Worm (Caenorhabditis elegans): ENCODE measurements around the gene sdz-35.
"Not testable (repeated sequence)": the region's sequence is repeated elsewhere in the genome, so short reads cannot be mapped to it uniquely, and the experiment has no call there.

The sdz-35 gene

DNA sequence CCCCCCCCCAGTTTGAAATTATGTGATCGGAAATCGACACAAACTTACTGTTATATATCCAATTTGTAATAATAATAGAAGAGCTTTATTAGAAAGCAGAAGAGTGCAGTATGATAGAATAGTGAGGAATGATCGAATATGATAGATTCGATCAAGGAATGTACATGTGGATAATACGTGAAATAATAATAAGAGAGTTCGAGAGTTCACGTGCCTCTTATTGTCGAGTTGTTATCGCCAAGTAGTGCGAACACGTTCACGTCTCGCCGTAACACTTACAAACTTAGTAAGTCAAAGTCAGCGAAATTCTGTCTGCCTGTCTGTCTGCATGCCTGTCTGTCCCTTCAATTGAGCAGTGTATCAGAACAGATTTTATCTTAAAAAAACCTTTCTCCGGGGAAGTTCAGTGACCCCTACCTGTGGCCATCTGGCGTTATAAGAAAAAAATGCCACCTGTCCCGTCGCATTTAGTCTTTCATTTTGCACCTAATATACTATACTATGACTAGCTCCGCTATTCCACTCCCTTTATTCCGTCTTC, 25.2 kb downstream of the sdz-35 start, which contains the start of the genes Y27F2A.6 and Y27F2A.8:
Y27F2A.6 (minus strand) TSS at position 101 of the 541 bp plus-strand sequence.
Y27F2A.8 (plus strand) TSS at position 491 of the 541 bp plus-strand sequence.
- TF ChIP-seq hlh-17 (GFP tag; optimal IDR thresholded peaks at IDR 0.05; ENCODE audit: borderline replicate concordance); ztf-4 (tag; optimal IDR thresholded peaks at IDR 0.05); nhr-237 (tag; optimal IDR thresholded peaks at IDR 0.05): not testable (repeated sequence)

DNA sequence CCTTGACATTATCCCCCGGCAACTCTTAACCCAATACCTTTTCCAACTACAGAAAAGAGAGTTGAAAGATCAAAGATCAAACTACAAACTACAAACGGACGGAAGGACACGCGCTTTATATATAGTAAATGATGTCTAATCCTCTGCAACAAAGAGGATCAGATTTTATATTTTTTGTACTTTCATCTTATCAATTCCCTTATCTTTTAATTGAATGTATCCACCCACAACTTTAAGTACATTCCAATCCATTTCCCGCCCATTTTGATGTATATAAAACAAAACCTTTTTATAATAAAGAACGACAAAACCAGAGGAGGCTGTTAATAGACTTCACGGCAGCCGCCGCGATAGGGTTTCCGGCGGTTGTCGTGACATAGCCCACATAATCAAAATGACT, 30.9 kb downstream of the sdz-35 start, which contains the start of gene sri-40:
sri-40 (plus strand) TSS at position 301 of the 400 bp plus-strand sequence.
- not testable (repeated sequence) for TF ChIP-seq ama-1 (optimal IDR thresholded peaks at IDR 0.05); sptf-1 (tag; optimal IDR thresholded peaks at IDR 0.05); alr-1 (tag; optimal IDR thresholded peaks at IDR 0.05; ENCODE audit: borderline replicate concordance)

DNA sequence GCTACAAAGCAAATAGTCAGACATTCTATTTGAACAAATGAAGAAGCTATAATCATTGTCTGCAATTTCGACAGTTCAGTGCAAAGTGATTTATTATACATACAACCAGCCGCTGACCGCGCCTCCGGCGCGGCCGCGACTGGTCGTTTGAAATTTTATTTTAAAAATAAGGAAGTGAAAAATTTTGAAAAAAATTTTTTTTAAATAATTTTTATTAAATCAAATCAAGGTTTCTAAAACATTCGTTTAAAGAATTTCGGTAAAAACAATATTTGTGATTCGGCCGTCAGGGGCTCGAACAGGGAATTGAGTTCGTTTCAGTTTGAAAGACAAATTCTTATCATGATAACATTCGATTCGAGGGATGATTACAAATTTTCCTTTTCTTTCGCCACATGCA, 36.4 kb downstream of the sdz-35 start, which contains the start of gene Y27F2A.10:
Y27F2A.10 (minus strand) TSS at position 101 of the 400 bp plus-strand sequence.
- TF ChIP-seq nhr-76 (tag; optimal IDR thresholded peaks at IDR 0.05) (no peak), irx-1 (tag; optimal IDR thresholded peaks at IDR 0.05) (no peak), ceh-8 (GFP tag; optimal IDR thresholded peaks at IDR 0.05) (no peak), elt-3 (tag; optimal IDR thresholded peaks at IDR 0.05) (no peak), zag-1 (tag; optimal IDR thresholded peaks at IDR 0.05) (no peak), ces-1 (GFP tag; optimal IDR thresholded peaks at IDR 0.05) (no peak), alr-1 (tag; optimal IDR thresholded peaks at IDR 0.05; ENCODE audit: borderline replicate concordance) (no peak), Y116A8C.19 (tag; optimal IDR thresholded peaks at IDR 0.05; ENCODE audit: borderline replicate concordance) (no peak), F16B12.6 (tag; optimal IDR thresholded peaks at IDR 0.05) (no peak)

DNA sequence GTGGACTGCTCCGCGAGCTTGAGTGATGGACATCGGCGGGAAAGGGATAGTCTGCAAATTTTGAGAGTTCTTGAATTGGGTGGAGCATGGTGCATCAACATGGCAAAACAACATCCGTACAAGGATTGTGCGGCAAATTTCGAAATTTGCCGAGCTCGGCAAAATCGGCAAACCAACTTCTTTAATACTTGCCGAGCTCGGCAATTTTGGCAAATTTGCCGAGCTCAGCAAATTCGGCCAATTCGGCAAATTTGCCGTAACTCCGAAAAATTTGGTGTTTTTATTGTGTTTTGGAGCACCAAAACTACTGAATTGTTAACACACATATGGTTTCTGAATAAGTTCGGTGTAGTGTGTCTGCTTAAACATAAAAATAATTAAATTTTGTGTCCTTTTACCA, 38.5 kb downstream of the sdz-35 start, which contains the start of gene fbxc-55:
fbxc-55 (minus strand) TSS at position 101 of the 400 bp plus-strand sequence.
- no peak for TF ChIP-seq ceh-8 (GFP tag; optimal IDR thresholded peaks at IDR 0.05)
- no peak for TF ChIP-seq nhr-90 (tag; optimal IDR thresholded peaks at IDR 0.05; ENCODE audit: poor library complexity)
- TF ChIP-seq Y116A8C.19 (tag; optimal IDR thresholded peaks at IDR 0.05; ENCODE audit: borderline replicate concordance) = no peak
- TF ChIP-seq C34B4.2 (tag; optimal IDR thresholded peaks at IDR 0.05) = no peak
- TF ChIP-seq lsy-2 (tag; optimal IDR thresholded peaks at IDR 0.05) = no peak
- no peak for TF ChIP-seq C16A3.4 (tag; optimal IDR thresholded peaks at IDR 0.05)
- no peak for TF ChIP-seq elt-2 (tag; optimal IDR thresholded peaks at IDR 0.05)
- TF ChIP-seq lin-14 (GFP tag; optimal IDR thresholded peaks at IDR 0.05) = no peak
- TF ChIP-seq swsn-7 (tag; optimal IDR thresholded peaks at IDR 0.05) = no peak
- no peak for TF ChIP-seq lin-35 (GFP tag; optimal IDR thresholded peaks at IDR 0.05)
- no peak for TF ChIP-seq nhr-84 (tag; optimal IDR thresholded peaks at IDR 0.05)
- TF ChIP-seq nhr-47 (tag; optimal IDR thresholded peaks at IDR 0.05) = no peak
- TF ChIP-seq ceh-63 (GFP tag; optimal IDR thresholded peaks at IDR 0.05) = no peak
- TF ChIP-seq vab-15 (tag; optimal IDR thresholded peaks at IDR 0.05) = no peak
- no peak for TF ChIP-seq hlh-17 (GFP tag; optimal IDR thresholded peaks at IDR 0.05; ENCODE audit: borderline replicate concordance)
- TF ChIP-seq mef-2 (tag; optimal IDR thresholded peaks at IDR 0.05) = no peak
- no peak for TF ChIP-seq nhr-85 (tag)
- no peak for TF ChIP-seq fos-1 (tag; optimal IDR thresholded peaks at IDR 0.05)
- TF ChIP-seq egl-13 (tag; optimal IDR thresholded peaks at IDR 0.05) = no peak

DNA sequence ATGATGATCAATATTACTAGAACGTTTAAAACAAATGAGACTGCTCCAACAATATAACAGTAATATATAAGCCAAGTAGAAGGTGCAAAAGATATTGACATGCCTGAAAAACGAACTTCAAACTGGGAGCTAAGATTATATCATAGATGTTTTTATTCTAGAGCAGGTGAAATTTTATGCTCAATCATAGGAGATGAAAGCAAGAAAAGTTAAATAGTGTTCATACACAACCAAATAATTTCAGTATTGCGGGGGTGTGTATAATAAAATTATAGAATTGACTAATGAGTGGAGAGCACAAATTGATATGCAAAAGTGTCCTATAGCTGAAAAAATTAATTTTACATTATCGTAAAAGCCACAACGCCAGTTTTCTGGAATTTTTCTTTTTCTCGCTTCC, 49.6 kb downstream of the sdz-35 start, which contains the start of gene sri-34:
sri-34 (minus strand) TSS at position 101 of the 400 bp plus-strand sequence.
- no peak for TF ChIP-seq ceh-8 (GFP tag; optimal IDR thresholded peaks at IDR 0.05)
- TF ChIP-seq snu-23 (GFP tag; optimal IDR thresholded peaks at IDR 0.05) = no peak
- TF ChIP-seq nhr-12 (tag; optimal IDR thresholded peaks at IDR 0.05) = no peak
- TF ChIP-seq ces-1 (GFP tag; optimal IDR thresholded peaks at IDR 0.05) = no peak
- TF ChIP-seq aha-1 (tag; optimal IDR thresholded peaks at IDR 0.05) = no peak
- no peak for TF ChIP-seq nhr-28 (tag; optimal IDR thresholded peaks at IDR 0.05)
- TF ChIP-seq pag-3 (tag; optimal IDR thresholded peaks at IDR 0.05; ENCODE audit: borderline replicate concordance, insufficient read depth) = no peak
- no peak for TF ChIP-seq lin-14 (GFP tag; optimal IDR thresholded peaks at IDR 0.05)
- no peak for TF ChIP-seq elt-3 (tag; optimal IDR thresholded peaks at IDR 0.05)
- no peak for TF ChIP-seq xbp-1 (tag; optimal IDR thresholded peaks at IDR 0.05)
- TF ChIP-seq pax-3 (tag; optimal IDR thresholded peaks at IDR 0.05) = no peak
- TF ChIP-seq lin-15B (tag; optimal IDR thresholded peaks at IDR 0.05) = no peak
- no peak for TF ChIP-seq fkh-4 (tag; optimal IDR thresholded peaks at IDR 0.05; ENCODE audit: borderline replicate concordance)
- no peak for TF ChIP-seq unc-30 (tag; optimal IDR thresholded peaks at IDR 0.05)
- no peak for TF ChIP-seq efl-3 (GFP tag; optimal IDR thresholded peaks at IDR 0.05)
- no peak for TF ChIP-seq vab-15 (tag; optimal IDR thresholded peaks at IDR 0.05)
- TF ChIP-seq fkh-8 (tag; optimal IDR thresholded peaks at IDR 0.05) = no peak

Data from whole organism, L1 larva.